Worm (Caenorhabditis elegans) whole organism, mixed stage, embryonic: ENCODE results near the gene hlh-26.
"Not testable (repeated sequence)": the region's sequence is repeated elsewhere in the genome, so short reads cannot be mapped to it uniquely, and the experiment has no call there.

Source experiments
- elt-1 ChIP-seq: sonication (generic microtip); optimal IDR thresholded peaks from 2 replicates; lab custom pipeline; 2017; ENCODE audit warnings: missing genetic modification characterization, mild to moderate bottlenecking, missing compliant biosample characterization, antibody characterized with exemption, moderate library complexity, borderline replicate concordance; ENCODE audit not compliant: insufficient read depth
- lin-13 ChIP-seq: fragments of 150-350 bp; optimal IDR thresholded peaks from 2 replicates; lab custom pipeline; 2014; ENCODE audit warnings: missing biosample characterization, missing genetic modification characterization
- mep-1 ChIP-seq: fragments of 150-350 bp; optimal IDR thresholded peaks from 2 replicates; lab custom pipeline; 2017; ENCODE audit warnings: missing biosample characterization, missing genetic modification reagents, missing genetic modification characterization, inconsistent platforms
- snpc-4 ChIP-seq: fragments of 150-350 bp; optimal IDR thresholded peaks from 2 replicates; lab custom pipeline; 2014; ENCODE audit warnings: missing biosample characterization, missing genetic modification characterization
- sptf-1 ChIP-seq: sonication (generic microtip); optimal IDR thresholded peaks from 2 replicates; lab custom pipeline; 2017; ENCODE audit warnings: mild to moderate bottlenecking, missing genetic modification characterization, moderate library complexity, missing compliant biosample characterization
- unc-62 ChIP-seq: fragments of 150-350 bp; optimal IDR thresholded peaks from 2 replicates; lab custom pipeline; 2014; ENCODE audit warnings: missing biosample characterization, missing genetic modification reagents, missing genetic modification characterization

- not testable (repeated sequence) for TF ChIP-seq snpc-4; mep-1 (tag; lab: Kevin White, UChicago); unc-62 (GFP tag; lab: Kevin White, UChicago); sptf-1 (tag; lab: Kevin White, UChicago); elt-1 (tag; lab: Kevin White, UChicago); lin-13 (tag; lab: Kevin White, UChicago)
These were observed 6.6 kb upstream of the hlh-26 start, which contains the start of gene hlh-27 for ce11 chrII:5540113-5540512.
